Worm (Caenorhabditis elegans) whole organism, L4 larva: Measurements from ENCODE around the gene cyp-33C7.

ENCODE experiments used
- ces-1 ChIP-seq: fragments of 150-350 bp; sonication (generic microtip); optimal IDR thresholded peaks from 4 replicates; lab custom pipeline; 2014; ENCODE audit warnings: missing biosample characterization, missing genetic modification reagents, missing genetic modification characterization
- daf-8 ChIP-seq: fragments of 200-800 bp; sonication (Bioruptor generic); IDR thresholded peaks from 2 replicates; pipeline ENCODE4 v1.3.6; 2022; ENCODE audit warnings: missing genetic modification characterization, missing compliant biosample characterization
- lin-13 ChIP-seq: fragments of 150-350 bp; optimal IDR thresholded peaks from 2 replicates; lab custom pipeline; 2014; ENCODE audit warnings: missing biosample characterization, missing genetic modification reagents, missing genetic modification characterization
- lin-15B ChIP-seq: fragments of 150-350 bp; sonication (generic microtip); optimal IDR thresholded peaks from 3 replicates; lab custom pipeline; 2014; ENCODE audit warnings: missing biosample characterization, missing genetic modification characterization
- mdl-1 ChIP-seq, 2 experiments: fragments of 150-350 bp in 1 of 2; sonication (generic microtip) in 1 of 2; optimal IDR thresholded peaks; 2 replicates each; lab custom pipeline; 2014 to 2017; ENCODE audit warnings: missing biosample characterization in 2 of 2, missing genetic modification characterization in 2 of 2
- nhr-237 ChIP-seq: sonication (generic microtip); optimal IDR thresholded peaks from 2 replicates; lab custom pipeline; 2017; ENCODE audit warnings: missing biosample characterization, missing genetic modification characterization
- nhr-28 ChIP-seq: fragments of 150-350 bp; optimal IDR thresholded peaks from 2 replicates; lab custom pipeline; 2014; ENCODE audit warnings: missing biosample characterization, missing genetic modification characterization
- nhr-77 ChIP-seq: fragments of 150-350 bp; optimal IDR thresholded peaks from 2 replicates; lab custom pipeline; 2014; ENCODE audit warnings: missing biosample characterization, missing genetic modification characterization
- pqm-1 ChIP-seq: sonication (generic microtip); optimal IDR thresholded peaks from 2 replicates; lab custom pipeline; 2017; ENCODE audit warnings: missing biosample characterization, missing genetic modification characterization
- unc-62 ChIP-seq, 3 experiments: fragments of 150-350 bp in 1 of 3; sonication (generic microtip); optimal IDR thresholded peaks in 2 of 3; peaks in 1 of 3; 1 replicate in 1 of 3; 2 replicates in 2 of 3; lab custom pipeline; 2014 to 2017; ENCODE audit warnings: missing biosample characterization in 3 of 3, missing genetic modification characterization in 3 of 3, missing genetic modification reagents in 3 of 3, missing genotype in 1 of 3
- zfp-2 ChIP-seq: sonication (generic microtip); optimal IDR thresholded peaks from 2 replicates; lab custom pipeline; 2016; ENCODE audit warnings: mild to moderate bottlenecking, missing genetic modification characterization, missing compliant biosample characterization
- zfp-3 ChIP-seq: fragments of 200-800 bp; sonication (Bioruptor generic); conservative IDR thresholded peaks from 2 replicates; pipeline ENCODE4 v1.3.6; 2022; ENCODE audit warnings: missing genetic modification reagents, missing genetic modification characterization, missing compliant biosample characterization
- ztf-11 ChIP-seq: fragments of 150-350 bp; optimal IDR thresholded peaks from 2 replicates; lab custom pipeline; 2014; ENCODE audit warnings: missing biosample characterization, missing genetic modification characterization

ce11 chrV:2271750-2272149 is 21.4 kb downstream of the cyp-33C7 start, which contains the start of gene Y5H2A.1:
- TF ChIP-seq lin-15B (tag; lab: Kevin White, UChicago) (no peak), daf-8 (GFP tag; lab: Robert Waterston, UW) (no peak), nhr-77 (tag; lab: Kevin White, UChicago) (no peak), mdl-1 (tag; optimal IDR thresholded peaks at IDR 0.05; lab: Kevin White, UChicago) (no peak), ces-1 (GFP tag; lab: Kevin White, UChicago) (no peak), ztf-11 (tag; lab: Kevin White, UChicago) (no peak), zfp-2 (tag; lab: Kevin White, UChicago) (no peak), zfp-3 (no peak), pqm-1 (tag; lab: Kevin White, UChicago) (no peak), lin-13 (GFP tag; lab: Kevin White, UChicago) (no peak), unc-62 (GFP tag; optimal IDR thresholded peaks at IDR 0.05 in 1 of 2; lab: Kevin White, UChicago) (no peak), unc-62 (tag; optimal IDR thresholded peaks at IDR 0.05; lab: Kevin White, UChicago) (no peak), nhr-237 (no peak), nhr-28 (tag; lab: Kevin White, UChicago) (no peak)
